Fruit fly (Drosophila melanogaster): ENCODE measurements around the gene ru.

ru gene

DNA sequence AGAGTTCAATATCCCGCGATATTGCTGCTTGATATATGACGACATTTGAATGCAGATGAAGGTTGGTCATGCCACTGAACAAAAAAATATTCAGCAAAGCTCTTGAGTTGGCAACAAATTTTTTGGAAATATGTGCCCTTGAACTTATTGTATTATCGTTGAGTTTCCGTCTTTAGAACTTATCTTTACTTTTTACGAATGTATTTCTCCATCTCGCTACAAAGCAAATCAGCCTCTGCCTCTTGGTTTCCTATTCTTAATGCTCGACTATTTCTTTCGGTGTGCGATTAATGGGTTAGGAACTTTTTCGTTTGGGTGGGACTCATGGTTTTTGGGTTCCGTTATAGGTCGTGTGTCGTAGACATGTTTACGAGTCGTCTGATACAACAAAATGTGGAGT, 47.3 kb upstream of the ru start (continued):
- 0 out of 3 replicates have a peak, but pooled peaks have one; percentile 53 for TF ChIP-seq CG2199 (GFP tag; IDR thresholded peaks at IDR 0.05)
- peak; percentile 27; the same call in 1 of the 3 replicates for TF ChIP-seq tgo (GFP tag; IDR thresholded peaks at IDR 0.05)
- TF ChIP-seq her (GFP tag; optimal IDR thresholded peaks at IDR 0.05) = peak; percentile 59
- peak; percentile 50 for TF ChIP-seq CG12155 (GFP tag; optimal IDR thresholded peaks at IDR 0.05)
- peak; percentile 45 for TF ChIP-seq Usf (GFP tag; optimal IDR thresholded peaks at IDR 0.05)
- TF ChIP-seq Oli (tag; optimal IDR thresholded peaks at IDR 0.05) = peak; percentile 82
- TF ChIP-seq tap (tag; optimal IDR thresholded peaks at IDR 0.05) = peak; percentile 67
- TF ChIP-seq Max (GFP tag; optimal IDR thresholded peaks at IDR 0.05) = peak; percentile 2
- TF ChIP-seq NfI (GFP tag; optimal IDR thresholded peaks at IDR 0.05) = peak; percentile 68
- peak; percentile 11 for TF ChIP-seq CG13624 (GFP tag; optimal IDR thresholded peaks at IDR 0.05)
- TF ChIP-seq H15 (GFP tag; IDR thresholded peaks at IDR 0.05) = peak; percentile 66; the same call in 2 of the 3 replicates
- TF ChIP-seq CG13775 (GFP tag; optimal IDR thresholded peaks at IDR 0.05) = peak; percentile 53
- TF ChIP-seq Atf3 (GFP tag; optimal IDR thresholded peaks at IDR 0.05) = peak; percentile 77
- peak; percentile 73 for TF ChIP-seq PHDP (tag; optimal IDR thresholded peaks at IDR 0.05)
- TF ChIP-seq CG10147 (GFP tag; optimal IDR thresholded peaks at IDR 0.05) = peak; percentile 44
- TF ChIP-seq chn (GFP tag; optimal IDR thresholded peaks at IDR 0.05) = peak; percentile 71
- TF ChIP-seq CG10274 (GFP tag; optimal IDR thresholded peaks at IDR 0.05) = no peak

DNA sequence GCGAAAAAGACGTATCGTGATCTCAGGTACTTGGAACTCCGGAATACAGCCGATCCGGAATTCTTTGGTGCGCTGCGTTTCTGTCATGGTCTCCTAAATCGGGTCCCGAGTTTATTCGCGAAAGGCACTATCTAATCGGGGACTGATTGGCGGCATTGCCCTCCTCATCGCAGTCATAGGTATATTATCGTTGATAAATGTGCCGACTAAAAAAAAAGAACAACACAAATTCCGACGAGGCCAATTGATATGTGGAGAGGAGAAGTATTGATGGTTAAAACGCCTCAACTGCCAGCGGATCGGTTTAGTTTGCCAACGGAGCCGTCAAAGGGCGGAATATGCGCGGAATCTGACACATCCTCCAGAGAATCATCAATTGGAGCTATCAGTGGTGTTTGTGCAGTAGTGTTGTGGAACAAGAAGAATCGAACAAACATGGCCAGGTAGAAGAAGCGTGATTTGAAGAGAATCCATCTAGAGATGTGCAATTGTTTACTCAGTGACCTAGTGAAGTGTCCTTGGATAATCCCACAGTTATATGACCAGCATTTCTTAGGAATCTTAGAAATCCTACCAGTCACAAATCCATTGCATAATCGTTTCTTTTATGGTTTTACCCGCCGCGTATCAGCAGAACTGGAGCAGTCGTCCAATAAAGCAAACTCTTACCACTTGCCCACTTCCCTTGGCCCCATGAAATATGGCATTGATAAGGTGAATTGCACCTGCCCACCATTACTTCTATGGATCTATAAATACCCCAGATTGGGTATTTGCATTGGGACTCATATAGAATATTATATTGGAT, 45.4 kb upstream of the ru start:
- TF ChIP-seq mirr (GFP tag; optimal IDR thresholded peaks at IDR 0.05) = peak; percentile 68
- TF ChIP-seq CG9727 (GFP tag; optimal IDR thresholded peaks at IDR 0.05) = no peak
- TF ChIP-seq Opbp (GFP tag; IDR thresholded peaks at IDR 0.05; ENCODE audit: partially characterized antibody) = no peak
- peak; percentile 84 for TF ChIP-seq GATAe (GFP tag; conservative IDR thresholded peaks at IDR 0.05)
- TF ChIP-seq dati (GFP tag; IDR thresholded peaks at IDR 0.05) = no peak
- no peak for TF ChIP-seq Poxn (GFP tag; IDR thresholded peaks at IDR 0.05)
- TF ChIP-seq hth (optimal IDR thresholded peaks at IDR 0.05) = no peak
- TF ChIP-seq sug (tag; optimal IDR thresholded peaks at IDR 0.05) = no peak
- TF ChIP-seq HmgZ (tag; optimal IDR thresholded peaks at IDR 0.05) = peak; percentile 8
- TF ChIP-seq cad (GFP tag; optimal IDR thresholded peaks at IDR 0.05) = peak; percentile 25
- TF ChIP-seq Mad (GFP tag; optimal IDR thresholded peaks at IDR 0.05) = no peak
- TF ChIP-seq Lim3 (GFP tag; IDR thresholded peaks at IDR 0.05) = no peak
- peak; percentile 77 for TF ChIP-seq exex (tag; optimal IDR thresholded peaks at IDR 0.05)
- TF ChIP-seq Bgb (GFP tag; IDR thresholded peaks at IDR 0.05; ENCODE audit: partially characterized antibody) = no peak
- TF ChIP-seq rib (GFP tag; IDR thresholded peaks at IDR 0.05) = peak; percentile 43; the same call in 1 of the 2 replicates
- TF ChIP-seq CG10543 (GFP tag; optimal IDR thresholded peaks at IDR 0.05) = peak; percentile 47
- no peak for TF ChIP-seq CG7987 (GFP tag; optimal IDR thresholded peaks at IDR 0.05)
- TF ChIP-seq corto (GFP tag; optimal IDR thresholded peaks at IDR 0.05) = peak; percentile 16
- peak; percentile 27 for TF ChIP-seq Ets65A (GFP tag)
- TF ChIP-seq CG11504 (tag; optimal IDR thresholded peaks at IDR 0.05) = no peak
- no peak for TF ChIP-seq ap (GFP tag; IDR thresholded peaks at IDR 0.05)
- TF ChIP-seq zfh1 (GFP tag; IDR thresholded peaks at IDR 0.05) = 0 out of 3 replicates have a peak, but pooled peaks have one; percentile 17
- TF ChIP-seq Pdp1 (GFP tag; optimal IDR thresholded peaks at IDR 0.05) = peak in 1 of 2 experiments; percentile 91
- no peak for TF ChIP-seq dysf (GFP tag; IDR thresholded peaks at IDR 0.05)
- TF ChIP-seq az2 (GFP tag; optimal IDR thresholded peaks at IDR 0.05) = no peak
- TF ChIP-seq Deaf1 (tag; optimal IDR thresholded peaks at IDR 0.05) = peak; percentile 18
- no peak for TF ChIP-seq unpg (GFP tag; optimal IDR thresholded peaks at IDR 0.05)
- no peak for TF ChIP-seq Eip74EF (GFP tag; optimal IDR thresholded peaks at IDR 0.05)
- TF ChIP-seq bcd (GFP tag; optimal IDR thresholded peaks at IDR 0.05) = no peak
- TF ChIP-seq CG12236 (GFP tag; optimal IDR thresholded peaks at IDR 0.05) = no peak
- no peak for TF ChIP-seq CG18764 (GFP tag; optimal IDR thresholded peaks at IDR 0.05)
- peak; percentile 89 for TF ChIP-seq CG34376 (GFP tag; optimal IDR thresholded peaks at IDR 0.05)

Data from whole organism, embryonic.